Worm (Caenorhabditis elegans) whole organism, early embryonic: ENCODE data around the gene srv-27.

Source experiments
- aly-1 ChIP-seq: sonication (generic microtip); optimal IDR thresholded peaks from 2 replicates; lab custom pipeline; 2016; ENCODE audit warnings: missing genetic modification characterization, missing compliant biosample characterization
- hnd-1 ChIP-seq: sonication (generic microtip); optimal IDR thresholded peaks from 2 replicates; lab custom pipeline; 2016; ENCODE audit warnings: missing genetic modification characterization, missing compliant biosample characterization
- pes-1 ChIP-seq: fragments of 200-800 bp; sonication (Bioruptor generic); IDR thresholded peaks from 2 replicates; pipeline ENCODE4 v1.3.6; 2022; ENCODE audit warnings: missing genetic modification reagents, missing genetic modification characterization, missing compliant biosample characterization

ce11 chrIV:6336748-6337147 is 38.6 kb upstream of the srv-27 start:
- TF ChIP-seq aly-1, result no peak
- no peak for TF ChIP-seq pes-1 (GFP tag; lab: Robert Waterston, UW)
- no peak for TF ChIP-seq hnd-1 (tag; lab: Kevin White, UChicago)
